Worm (Caenorhabditis elegans) whole organism, L1 larva: ENCODE results near the gene srg-42.
A peak's percentile ranks its signal among the peaks of the same experiment; 100 is the strongest.

Experiments
- C04F5.9 ChIP-seq: sonication (generic microtip); optimal IDR thresholded peaks from 2 replicates; lab custom pipeline; 2016; ENCODE audit warnings: missing genetic modification characterization, missing compliant biosample characterization
- C16A3.4 ChIP-seq: fragments of 150-350 bp; optimal IDR thresholded peaks from 2 replicates; lab custom pipeline; 2014; ENCODE audit warnings: missing biosample characterization, missing genetic modification characterization
- Y116A8C.19 ChIP-seq: sonication (generic microtip); optimal IDR thresholded peaks from 2 replicates; lab custom pipeline; 2016; ENCODE audit warnings: missing compliant biosample characterization, missing genetic modification characterization, borderline replicate concordance
- ceh-88 ChIP-seq: fragments of 200-800 bp; sonication (Bioruptor generic); IDR thresholded peaks from 2 replicates; pipeline ENCODE4 v1.3.6; 2022; ENCODE audit warnings: missing genetic modification characterization, missing compliant biosample characterization
- dpl-1 ChIP-seq, 3 experiments: fragments of 150-350 bp in 2 of 3; sonication (generic microtip) in 1 of 3; optimal IDR thresholded peaks; 2 replicates each; lab custom pipeline; 2014 to 2017; ENCODE audit warnings: missing biosample characterization in 3 of 3, missing genetic modification characterization in 3 of 3, missing genetic modification reagents in 3 of 3
- dsc-1 ChIP-seq: sonication (generic microtip); optimal IDR thresholded peaks from 2 replicates; lab custom pipeline; 2016; ENCODE audit warnings: mild to moderate bottlenecking, missing genetic modification characterization, missing compliant biosample characterization
- egl-13 ChIP-seq: sonication (generic microtip); optimal IDR thresholded peaks from 2 replicates; lab custom pipeline; 2016; ENCODE audit warnings: missing genotype, missing genetic modification reagents, missing genetic modification characterization, missing compliant biosample characterization
- elt-2 ChIP-seq: sonication (generic microtip); optimal IDR thresholded peaks from 2 replicates; lab custom pipeline; 2016; ENCODE audit warnings: missing genetic modification characterization, mild to moderate bottlenecking, inconsistent platforms, missing compliant biosample characterization, missing genetic modification reagents
- elt-3 ChIP-seq, 6 experiments: fragments of 150-350 bp in 1 of 6; sonication (generic microtip); optimal IDR thresholded peaks; 2 replicates each; lab custom pipeline; 2017 to 2018; ENCODE audit warnings: missing biosample characterization in 6 of 6, missing genetic modification characterization in 6 of 6, inconsistent platforms in 1 of 6
- ets-5 ChIP-seq: fragments of 200-800 bp; sonication (Bioruptor generic); IDR thresholded peaks from 2 replicates; pipeline ENCODE4 v1.3.6; 2022; ENCODE audit warnings: missing genetic modification characterization, missing compliant biosample characterization
- fkh-4 ChIP-seq: sonication (generic microtip); optimal IDR thresholded peaks from 2 replicates; lab custom pipeline; 2016; ENCODE audit warnings: missing compliant biosample characterization, missing genetic modification characterization, borderline replicate concordance
- fkh-8 ChIP-seq: sonication (generic microtip); optimal IDR thresholded peaks from 2 replicates; lab custom pipeline; 2016; ENCODE audit warnings: mild to moderate bottlenecking, missing genetic modification characterization, missing compliant biosample characterization
- fos-1 ChIP-seq: fragments of 150-350 bp; optimal IDR thresholded peaks from 2 replicates; lab custom pipeline; 2014; ENCODE audit warnings: missing biosample characterization, missing genetic modification characterization
- grh-1 ChIP-seq: fragments of 200-800 bp; sonication (Bioruptor generic); IDR thresholded peaks from 2 replicates; pipeline ENCODE4 v1.3.6; 2022; ENCODE audit warnings: missing genetic modification reagents, missing genetic modification characterization, missing compliant biosample characterization
- hlh-17 ChIP-seq: fragments of 200-800 bp; sonication (Bioruptor generic); optimal IDR thresholded peaks from 2 replicates; lab custom pipeline; 2018; ENCODE audit warnings: missing genetic modification characterization, mild to moderate bottlenecking, missing compliant biosample characterization, moderate library complexity, borderline replicate concordance
- hlh-4 ChIP-seq: sonication (generic microtip); optimal IDR thresholded peaks from 2 replicates; lab custom pipeline; 2016; ENCODE audit warnings: mild to moderate bottlenecking, missing genetic modification characterization, missing compliant biosample characterization
- irx-1 ChIP-seq: sonication (generic microtip); optimal IDR thresholded peaks from 2 replicates; lab custom pipeline; 2016; ENCODE audit warnings: missing genetic modification characterization, missing compliant biosample characterization
- isw-1 ChIP-seq: fragments of 200-800 bp; sonication (Bioruptor generic); IDR thresholded peaks from 2 replicates; pipeline ENCODE4 v1.3.6; 2022; ENCODE audit warnings: missing genetic modification characterization, missing compliant biosample characterization
- lin-13 ChIP-seq: fragments of 150-350 bp; optimal IDR thresholded peaks from 2 replicates; lab custom pipeline; 2014; ENCODE audit warnings: missing biosample characterization, missing genetic modification reagents, missing genetic modification characterization
- lin-39 ChIP-seq: fragments of 150-350 bp; optimal IDR thresholded peaks from 2 replicates; lab custom pipeline; 2014; ENCODE audit warnings: missing biosample characterization, missing genetic modification reagents, missing genetic modification characterization
- lir-3 ChIP-seq: sonication (generic microtip); optimal IDR thresholded peaks from 2 replicates; lab custom pipeline; 2016; ENCODE audit warnings: mild to moderate bottlenecking, missing genetic modification characterization, moderate library complexity, missing compliant biosample characterization; ENCODE audit not compliant: poor library complexity
- lsy-2 ChIP-seq, 2 experiments: fragments of 150-350 bp; optimal IDR thresholded peaks; 2 replicates each; lab custom pipeline; 2014; ENCODE audit warnings: missing biosample characterization in 2 of 2, missing genetic modification characterization in 2 of 2
- mdl-1 ChIP-seq, 2 experiments: fragments of 150-350 bp; optimal IDR thresholded peaks; 2 replicates each; lab custom pipeline; 2014 to 2017; ENCODE audit warnings: missing biosample characterization in 2 of 2, missing genetic modification characterization in 2 of 2, inconsistent platforms in 1 of 2
- mef-2 ChIP-seq: fragments of 150-350 bp; optimal IDR thresholded peaks from 2 replicates; lab custom pipeline; 2014; ENCODE audit warnings: missing biosample characterization, missing genetic modification characterization
- nhr-11 ChIP-seq: fragments of 150-350 bp; optimal IDR thresholded peaks from 2 replicates; lab custom pipeline; 2014; ENCODE audit warnings: missing biosample characterization, missing genetic modification characterization
- nhr-12 ChIP-seq: sonication (generic microtip); optimal IDR thresholded peaks from 2 replicates; lab custom pipeline; 2017; ENCODE audit warnings: missing biosample characterization, missing genetic modification characterization
- nhr-19 ChIP-seq: fragments of 200-800 bp; sonication (Bioruptor generic); conservative IDR thresholded peaks from 2 replicates; pipeline ENCODE4 v1.3.6; 2022; ENCODE audit warnings: missing genetic modification characterization, missing compliant biosample characterization
- nhr-20 ChIP-seq: sonication (generic microtip); optimal IDR thresholded peaks from 2 replicates; lab custom pipeline; 2016; ENCODE audit warnings: mild to moderate bottlenecking, missing genetic modification characterization, missing compliant biosample characterization
- nhr-237 ChIP-seq: fragments of 150-350 bp; optimal IDR thresholded peaks from 2 replicates; lab custom pipeline; 2014; ENCODE audit warnings: missing biosample characterization, missing genetic modification characterization
- nhr-28 ChIP-seq: fragments of 150-350 bp; optimal IDR thresholded peaks from 2 replicates; lab custom pipeline; 2014; ENCODE audit warnings: missing biosample characterization, missing genetic modification characterization
- nhr-47 ChIP-seq: sonication (generic microtip); optimal IDR thresholded peaks from 2 replicates; lab custom pipeline; 2016; ENCODE audit warnings: mild to moderate bottlenecking, missing genetic modification characterization, moderate library complexity, missing compliant biosample characterization
- nhr-71 ChIP-seq: sonication (generic microtip); optimal IDR thresholded peaks from 2 replicates; lab custom pipeline; 2016; ENCODE audit warnings: mild to moderate bottlenecking, missing genetic modification characterization, moderate library complexity, missing compliant biosample characterization
- nhr-76 ChIP-seq: sonication (generic microtip); optimal IDR thresholded peaks from 2 replicates; lab custom pipeline; 2017; ENCODE audit warnings: missing biosample characterization, missing genetic modification characterization
- pag-3 ChIP-seq: sonication (generic microtip); optimal IDR thresholded peaks from 2 replicates; lab custom pipeline; 2017; ENCODE audit warnings: missing genetic modification characterization, mild to moderate bottlenecking, missing compliant biosample characterization, antibody characterized with exemption, borderline replicate concordance; ENCODE audit not compliant: insufficient read depth
- pax-3 ChIP-seq: fragments of 200-800 bp; sonication (Bioruptor generic); optimal IDR thresholded peaks from 2 replicates; lab custom pipeline; 2018; ENCODE audit warnings: mild to moderate bottlenecking, missing genetic modification characterization, moderate library complexity, missing compliant biosample characterization
- rnt-1 ChIP-seq: sonication (generic microtip); optimal IDR thresholded peaks from 2 replicates; lab custom pipeline; 2016; ENCODE audit warnings: mild to moderate bottlenecking, missing genetic modification characterization, moderate library complexity, missing compliant biosample characterization
- snpc-4 ChIP-seq: fragments of 150-350 bp; optimal IDR thresholded peaks from 2 replicates; lab custom pipeline; 2014; ENCODE audit warnings: missing biosample characterization, missing genetic modification characterization
- snu-23 ChIP-seq: sonication (generic microtip); optimal IDR thresholded peaks from 2 replicates; lab custom pipeline; 2016; ENCODE audit warnings: missing genetic modification characterization, missing compliant biosample characterization
- sox-4 ChIP-seq: sonication (generic microtip); optimal IDR thresholded peaks from 2 replicates; lab custom pipeline; 2016; ENCODE audit warnings: missing genetic modification characterization, missing compliant biosample characterization
- sptf-1 ChIP-seq: fragments of 150-350 bp; optimal IDR thresholded peaks from 2 replicates; lab custom pipeline; 2014; ENCODE audit warnings: missing biosample characterization, missing genetic modification characterization
- tlp-1 ChIP-seq: fragments of 150-350 bp; optimal IDR thresholded peaks from 2 replicates; lab custom pipeline; 2014; ENCODE audit warnings: missing biosample characterization, missing genetic modification characterization
- unc-130 ChIP-seq: fragments of 150-350 bp; optimal IDR thresholded peaks from 2 replicates; lab custom pipeline; 2017; ENCODE audit warnings: missing biosample characterization, missing genetic modification characterization, inconsistent platforms
- xbp-1 ChIP-seq: sonication (generic microtip); optimal IDR thresholded peaks from 2 replicates; lab custom pipeline; 2016; ENCODE audit warnings: missing genetic modification characterization, missing compliant biosample characterization
- zag-1 ChIP-seq: fragments of 150-350 bp; optimal IDR thresholded peaks from 2 replicates; lab custom pipeline; 2014; ENCODE audit warnings: missing biosample characterization, missing genetic modification characterization
- zip-4 ChIP-seq: fragments of 200-800 bp; sonication (Bioruptor generic); optimal IDR thresholded peaks from 2 replicates; lab custom pipeline; 2018; ENCODE audit warnings: mild to moderate bottlenecking, missing genetic modification characterization, moderate library complexity, missing compliant biosample characterization
- ztf-11 ChIP-seq, 2 experiments: sonication (generic microtip); optimal IDR thresholded peaks; 2 replicates each; lab custom pipeline; 2016 to 2017; ENCODE audit warnings: missing genetic modification characterization in 2 of 2, missing biosample characterization in 1 of 2, missing compliant biosample characterization in 1 of 2

srg-42 gene

DNA sequence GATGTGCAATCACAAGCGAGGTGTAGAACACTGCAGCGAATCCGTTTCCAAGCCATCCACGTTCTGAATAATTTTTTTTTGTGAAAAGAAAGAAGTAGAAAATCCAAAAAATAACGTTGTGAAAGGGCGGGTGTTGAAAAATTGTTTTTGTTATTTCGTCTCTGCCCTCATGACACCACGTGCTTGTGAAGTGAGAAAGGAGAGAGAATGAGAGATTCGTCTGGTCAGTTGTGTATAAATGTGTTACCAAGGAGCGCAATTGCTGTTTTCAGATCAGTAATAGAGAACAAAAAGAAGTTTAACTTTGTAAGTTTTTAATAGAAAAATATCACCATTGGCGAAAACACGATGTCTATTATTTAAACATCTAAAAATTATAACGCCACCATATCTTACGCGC is 36.6 kb downstream of the srg-42 start (continued):
- TF ChIP-seq nhr-20 (tag; lab: Kevin White, UChicago) (peak; percentile 49), mef-2 (tag; lab: Kevin White, UChicago) (no peak), lir-3 (tag; lab: Kevin White, UChicago) (peak; percentile 38), ets-5 (no peak), elt-3 (tag; optimal IDR thresholded peaks at IDR 0.05; lab: Kevin White, UChicago) (no peak), lin-39 (no peak), pag-3 (tag; lab: Kevin White, UChicago) (no peak), irx-1 (no peak), zag-1 (no peak), nhr-71 (tag; lab: Kevin White, UChicago) (peak; percentile 67), sptf-1 (tag; lab: Kevin White, UChicago) (no peak), Y116A8C.19 (tag; lab: Kevin White, UChicago) (no peak), nhr-76 (no peak), grh-1 (GFP tag; lab: Robert Waterston, UW) (no peak), egl-13 (tag; lab: Kevin White, UChicago) (no peak), C16A3.4 (tag; lab: Kevin White, UChicago) (peak; percentile 58), nhr-237 (tag; lab: Kevin White, UChicago) (no peak), pax-3 (tag; lab: Kevin White, UChicago) (no peak), fkh-8 (tag; lab: Kevin White, UChicago) (peak; percentile 31), mdl-1 (tag; optimal IDR thresholded peaks at IDR 0.05; lab: Kevin White, UChicago) (peak in 1 of 2 experiments; percentile 84), sox-4 (tag; lab: Kevin White, UChicago) (no peak), nhr-11 (tag; lab: Kevin White, UChicago) (no peak), hlh-17 (GFP tag; lab: Kevin White, UChicago) (no peak), fkh-4 (no peak), lin-13 (no peak), lsy-2 (tag; optimal IDR thresholded peaks at IDR 0.05; lab: Kevin White, UChicago) (peak; percentile 44 to 65), fos-1 (no peak), rnt-1 (tag; lab: Kevin White, UChicago) (peak; percentile 25), nhr-47 (tag; lab: Kevin White, UChicago) (no peak), xbp-1 (tag; lab: Kevin White, UChicago) (no peak), snu-23 (GFP tag; lab: Kevin White, UChicago) (peak; percentile 74), nhr-19 (GFP tag; lab: Robert Waterston, UW) (peak; percentile 23; the same call in 1 of the 2 replicates), nhr-12 (tag; lab: Kevin White, UChicago) (no peak), unc-130 (tag; lab: Kevin White, UChicago) (peak; percentile 48), dpl-1 (GFP tag; optimal IDR thresholded peaks at IDR 0.05; lab: Kevin White, UChicago) (peak in 2 of 3 experiments; percentile 30 to 63), ceh-88 (GFP tag; lab: Robert Waterston, UW) (no peak), isw-1 (no peak), nhr-28 (tag; lab: Kevin White, UChicago) (no peak), tlp-1 (tag; lab: Kevin White, UChicago) (no peak), ztf-11 (tag; optimal IDR thresholded peaks at IDR 0.05; lab: Kevin White, UChicago) (no peak), C04F5.9 (tag; lab: Kevin White, UChicago) (no peak), zip-4 (GFP tag; lab: Kevin White, UChicago) (no peak), hlh-4 (tag; lab: Kevin White, UChicago) (no peak), snpc-4 (no peak), dsc-1 (tag; lab: Kevin White, UChicago) (no peak), elt-2 (no peak)
